Worm (Caenorhabditis elegans) whole organism, young adult: ENCODE data around the gene T27E9.2.

Source experiments
- F33H1.4 ChIP-seq: fragments of 200-800 bp; sonication (Bioruptor generic); IDR thresholded peaks from 2 replicates; pipeline ENCODE4 v1.3.6; 2022; ENCODE audit warnings: missing genetic modification reagents, missing genetic modification characterization, missing compliant biosample characterization
- K12H6.12 ChIP-seq: fragments of 200-800 bp; sonication (Bioruptor generic); optimal IDR thresholded peaks from 2 replicates; lab custom pipeline; 2018; ENCODE audit warnings: mild to moderate bottlenecking, missing genetic modification characterization, missing compliant biosample characterization
- ama-1 ChIP-seq, 3 experiments: fragments of 150-350 bp in 1 of 3; sonication (generic microtip) in 2 of 3; optimal IDR thresholded peaks; 2 replicates each; lab custom pipeline; 2014 to 2018; ENCODE audit warnings: missing biosample characterization in 2 of 3, missing genetic modification characterization in 2 of 3, missing genetic modification reagents in 2 of 3
- bed-1 ChIP-seq: fragments of 200-800 bp; sonication (Bioruptor generic); IDR thresholded peaks from 2 replicates; pipeline ENCODE4 v1.3.6; 2022; ENCODE audit warnings: missing genetic modification reagents, missing genetic modification characterization, missing compliant biosample characterization
- him-1 ChIP-seq: sonication (generic microtip); optimal IDR thresholded peaks from 2 replicates; lab custom pipeline; 2016; ENCODE audit warnings: missing genotype, missing genetic modification reagents, missing genetic modification characterization, missing compliant biosample characterization
- hmg-20 ChIP-seq: fragments of 200-800 bp; sonication (Bioruptor generic); IDR thresholded peaks from 2 replicates; pipeline ENCODE4 v1.3.6; 2022; ENCODE audit warnings: missing genetic modification reagents, missing genetic modification characterization, missing compliant biosample characterization
- nhr-80 ChIP-seq: sonication (generic microtip); optimal IDR thresholded peaks from 2 replicates; lab custom pipeline; 2016; ENCODE audit warnings: missing genetic modification characterization, missing compliant biosample characterization

DNA sequence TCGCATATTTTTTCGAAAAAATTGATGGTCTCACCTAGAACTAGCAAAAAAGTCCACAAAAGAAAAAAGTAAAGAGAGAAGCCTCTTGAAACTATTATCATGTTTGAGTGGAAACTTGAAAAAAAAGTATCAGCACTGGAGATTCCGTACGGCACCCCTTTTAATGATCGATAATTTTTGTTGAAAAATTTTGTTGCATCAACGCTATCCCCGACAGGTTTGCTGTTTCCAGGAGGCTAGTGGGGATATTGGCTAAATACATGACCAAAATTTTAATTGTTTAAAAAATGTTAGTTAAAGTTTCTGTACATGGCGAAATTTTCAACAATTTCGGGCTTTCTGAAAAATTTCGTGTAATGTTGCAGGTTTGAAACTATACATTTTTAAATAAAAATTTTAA lies 33.2 kb upstream of the T27E9.2 start, which contains the start of gene T28A8.2:
- no peak for TF ChIP-seq him-1 (tag; lab: Kevin White, UChicago)
- no peak for TF ChIP-seq bed-1 (GFP tag; lab: Robert Waterston, UW)
- no peak for TF ChIP-seq K12H6.12 (tag; lab: Kevin White, UChicago)
- no peak for TF ChIP-seq ama-1 (optimal IDR thresholded peaks at IDR 0.05; lab: Kevin White, UChicago)
- no peak for TF ChIP-seq ama-1 (GFP tag; optimal IDR thresholded peaks at IDR 0.05; lab: Kevin White, UChicago)
- TF ChIP-seq nhr-80 (tag; lab: Kevin White, UChicago), result no peak
- TF ChIP-seq F33H1.4 (GFP tag; lab: Robert Waterston, UW), result no peak
- no peak for TF ChIP-seq hmg-20
